Worm (Caenorhabditis elegans) whole organism, L4 larva: Measurements from ENCODE around the gene F12A10.6.

Source experiments
- F10B5.3 ChIP-seq: sonication (generic microtip); optimal IDR thresholded peaks from 2 replicates; lab custom pipeline; 2016; ENCODE audit warnings: mild to moderate bottlenecking, missing genetic modification characterization, missing compliant biosample characterization
- F49E8.2 ChIP-seq: sonication (generic microtip); optimal IDR thresholded peaks from 2 replicates; lab custom pipeline; 2016; ENCODE audit warnings: missing compliant biosample characterization, mild to moderate bottlenecking, missing genetic modification characterization, borderline replicate concordance
- Y105C5A.15 ChIP-seq: fragments of 200-800 bp; sonication (Bioruptor generic); IDR thresholded peaks from 2 replicates; pipeline ENCODE4 v1.3.6; 2022; ENCODE audit warnings: missing genetic modification characterization, missing compliant biosample characterization
- Y75B8A.6 ChIP-seq: fragments of 200-800 bp; sonication (Bioruptor generic); IDR thresholded peaks from 2 replicates; pipeline ENCODE4 v1.3.6; 2022; ENCODE audit warnings: missing genetic modification reagents, missing genetic modification characterization, missing compliant biosample characterization
- ZK546.5 ChIP-seq, 2 experiments: sonication (generic microtip); optimal IDR thresholded peaks; 2 replicates each; lab custom pipeline; 2017; ENCODE audit warnings: missing biosample characterization in 2 of 2, missing genetic modification characterization in 2 of 2
- arid-1 ChIP-seq: fragments of 200-800 bp; sonication (Bioruptor generic); conservative IDR thresholded peaks from 2 replicates; pipeline ENCODE4 v1.3.6; 2022; ENCODE audit warnings: missing genetic modification reagents, missing genetic modification characterization, missing compliant biosample characterization
- ceh-28 ChIP-seq: fragments of 150-350 bp; optimal IDR thresholded peaks from 2 replicates; lab custom pipeline; 2014; ENCODE audit warnings: missing biosample characterization, missing genetic modification reagents, missing genetic modification characterization
- ceh-44 ChIP-seq: fragments of 200-800 bp; sonication (Bioruptor generic); IDR thresholded peaks from 2 replicates; pipeline ENCODE4 v1.3.6; 2022; ENCODE audit warnings: missing genetic modification reagents, missing genetic modification characterization, missing compliant biosample characterization
- ces-1 ChIP-seq: fragments of 150-350 bp; sonication (generic microtip); optimal IDR thresholded peaks from 4 replicates; lab custom pipeline; 2014; ENCODE audit warnings: missing biosample characterization, missing genetic modification reagents, missing genetic modification characterization
- cey-2 ChIP-seq: sonication (generic microtip); optimal IDR thresholded peaks from 3 replicates; lab custom pipeline; 2017; ENCODE audit warnings: missing genetic modification characterization, mild to moderate bottlenecking, missing compliant biosample characterization, antibody characterized with exemption, borderline replicate concordance; ENCODE audit not compliant: insufficient read depth
- ctbp-1 ChIP-seq: fragments of 200-800 bp; sonication (Bioruptor generic); IDR thresholded peaks from 2 replicates; pipeline ENCODE4 v1.3.6; 2022; ENCODE audit warnings: missing genetic modification reagents, missing genetic modification characterization, missing compliant biosample characterization
- daf-16 ChIP-seq, 3 experiments: sonication (generic microtip); optimal IDR thresholded peaks; 2 replicates each; lab custom pipeline; 2016 to 2017; ENCODE audit warnings: missing genetic modification characterization in 3 of 3, missing genetic modification reagents in 3 of 3, mild to moderate bottlenecking in 2 of 3, missing compliant biosample characterization in 2 of 3, missing biosample characterization in 1 of 3, moderate library complexity in 1 of 3
- daf-8 ChIP-seq: fragments of 200-800 bp; sonication (Bioruptor generic); IDR thresholded peaks from 2 replicates; pipeline ENCODE4 v1.3.6; 2022; ENCODE audit warnings: missing genetic modification characterization, missing compliant biosample characterization
- dmd-8 ChIP-seq: fragments of 200-800 bp; sonication (Bioruptor generic); IDR thresholded peaks from 2 replicates; pipeline ENCODE4 v1.3.6; 2022; ENCODE audit warnings: missing genetic modification characterization, missing compliant biosample characterization
- dmd-9 ChIP-seq: fragments of 200-800 bp; sonication (Bioruptor generic); IDR thresholded peaks from 2 replicates; pipeline ENCODE4 v1.3.6; 2022; ENCODE audit warnings: missing genetic modification reagents, missing genetic modification characterization, missing compliant biosample characterization
- dpl-1 ChIP-seq: fragments of 150-350 bp; optimal IDR thresholded peaks from 2 replicates; lab custom pipeline; 2014; ENCODE audit warnings: missing biosample characterization, missing genetic modification reagents, missing genetic modification characterization
- dve-1 ChIP-seq: sonication (generic microtip); optimal IDR thresholded peaks from 2 replicates; lab custom pipeline; 2017; ENCODE audit warnings: antibody characterized with exemption, mild to moderate bottlenecking, missing genetic modification characterization, missing compliant biosample characterization; ENCODE audit not compliant: insufficient read depth
- egl-27 ChIP-seq: sonication (generic microtip); optimal IDR thresholded peaks from 3 replicates; lab custom pipeline; 2017; ENCODE audit warnings: missing biosample characterization, missing genetic modification reagents, missing genetic modification characterization
- fkh-10 ChIP-seq: fragments of 150-350 bp; optimal IDR thresholded peaks from 2 replicates; lab custom pipeline; 2014; ENCODE audit warnings: missing biosample characterization, missing genetic modification reagents, missing genetic modification characterization
- gei-8 ChIP-seq: fragments of 200-800 bp; sonication (Bioruptor generic); optimal IDR thresholded peaks from 2 replicates; lab custom pipeline; 2018; ENCODE audit warnings: mild to moderate bottlenecking, missing genetic modification characterization, missing compliant biosample characterization
- hif-1 ChIP-seq, 2 experiments: sonication (generic microtip); optimal IDR thresholded peaks; 2 replicates each; lab custom pipeline; 2016 to 2017; ENCODE audit warnings: missing compliant biosample characterization in 2 of 2, missing genetic modification characterization in 2 of 2, missing genetic modification reagents in 2 of 2, missing genotype in 2 of 2, mild to moderate bottlenecking in 1 of 2
- hlh-30 ChIP-seq: sonication (generic microtip); optimal IDR thresholded peaks from 2 replicates; lab custom pipeline; 2017; ENCODE audit warnings: antibody characterized with exemption, mild to moderate bottlenecking, missing genetic modification characterization, missing compliant biosample characterization; ENCODE audit not compliant: insufficient read depth
- jun-1 ChIP-seq: fragments of 150-350 bp; optimal IDR thresholded peaks from 2 replicates; lab custom pipeline; 2014; ENCODE audit warnings: missing biosample characterization, missing genetic modification reagents, missing genetic modification characterization
- lim-7 ChIP-seq: fragments of 200-800 bp; sonication (Bioruptor generic); IDR thresholded peaks from 2 replicates; pipeline ENCODE4 v1.3.6; 2022; ENCODE audit warnings: missing genetic modification characterization, missing compliant biosample characterization
- lin-1 ChIP-seq: fragments of 200-800 bp; sonication (Bioruptor generic); IDR thresholded peaks from 2 replicates; pipeline ENCODE4 v1.3.6; 2022; ENCODE audit warnings: missing genetic modification reagents, missing genetic modification characterization, missing compliant biosample characterization
- lin-39 ChIP-seq: fragments of 150-350 bp; optimal IDR thresholded peaks from 2 replicates; lab custom pipeline; 2014; ENCODE audit warnings: missing biosample characterization, missing genetic modification reagents, missing genetic modification characterization
- lir-3 ChIP-seq: sonication (generic microtip); optimal IDR thresholded peaks from 2 replicates; lab custom pipeline; 2016; ENCODE audit warnings: mild to moderate bottlenecking, missing genetic modification characterization, missing compliant biosample characterization
- madf-5 ChIP-seq, 2 experiments: fragments of 200-800 bp; sonication (Bioruptor generic); IDR thresholded peaks; 2 replicates each; pipeline ENCODE4 v1.3.6; 2022; ENCODE audit warnings: missing compliant biosample characterization in 2 of 2, missing genetic modification characterization in 2 of 2
- madf-9 ChIP-seq: fragments of 200-800 bp; sonication (Bioruptor generic); conservative IDR thresholded peaks from 2 replicates; pipeline ENCODE4 v1.3.6; 2022; ENCODE audit warnings: missing genetic modification reagents, missing genetic modification characterization, missing compliant biosample characterization
- mdl-1 ChIP-seq, 2 experiments: fragments of 150-350 bp in 1 of 2; sonication (generic microtip) in 1 of 2; optimal IDR thresholded peaks; 2 replicates each; lab custom pipeline; 2014 to 2017; ENCODE audit warnings: missing biosample characterization in 2 of 2, missing genetic modification characterization in 2 of 2
- mes-2 ChIP-seq: sonication (generic microtip); optimal IDR thresholded peaks from 2 replicates; lab custom pipeline; 2016; ENCODE audit warnings: missing genotype, mild to moderate bottlenecking, missing genetic modification characterization, missing compliant biosample characterization; ENCODE audit not compliant: poor library complexity, severe bottlenecking
- mxl-2 ChIP-seq: fragments of 200-800 bp; sonication (Bioruptor generic); conservative IDR thresholded peaks from 2 replicates; pipeline ENCODE4 v1.3.6; 2022; ENCODE audit warnings: missing genetic modification reagents, missing genetic modification characterization, missing compliant biosample characterization
- mxl-3 ChIP-seq: fragments of 200-800 bp; sonication (Bioruptor generic); optimal IDR thresholded peaks from 2 replicates; lab custom pipeline; 2018; ENCODE audit warnings: mild to moderate bottlenecking, missing genetic modification characterization, missing compliant biosample characterization
- nhr-28 ChIP-seq: fragments of 150-350 bp; optimal IDR thresholded peaks from 2 replicates; lab custom pipeline; 2014; ENCODE audit warnings: missing biosample characterization, missing genetic modification characterization
- nhr-6 ChIP-seq: fragments of 150-350 bp; optimal IDR thresholded peaks from 2 replicates; lab custom pipeline; 2014; ENCODE audit warnings: missing biosample characterization, missing genetic modification characterization
- nhr-76 ChIP-seq: fragments of 150-350 bp; optimal IDR thresholded peaks from 2 replicates; lab custom pipeline; 2014; ENCODE audit warnings: missing biosample characterization, missing genetic modification characterization
- nhr-77 ChIP-seq: fragments of 150-350 bp; optimal IDR thresholded peaks from 2 replicates; lab custom pipeline; 2014; ENCODE audit warnings: missing biosample characterization, missing genetic modification characterization
- rbr-2 ChIP-seq: sonication (generic microtip); optimal IDR thresholded peaks from 2 replicates; lab custom pipeline; 2016; ENCODE audit warnings: missing genotype, missing genetic modification characterization, missing compliant biosample characterization
- sdz-12 ChIP-seq: fragments of 200-800 bp; sonication (Bioruptor generic); optimal IDR thresholded peaks from 2 replicates; lab custom pipeline; 2018; ENCODE audit warnings: mild to moderate bottlenecking, missing genetic modification characterization, missing compliant biosample characterization
- spr-1 ChIP-seq: sonication (generic microtip); optimal IDR thresholded peaks from 2 replicates; lab custom pipeline; 2016; ENCODE audit warnings: mild to moderate bottlenecking, missing genetic modification characterization, missing compliant biosample characterization
- tag-97 ChIP-seq: fragments of 200-800 bp; sonication (Bioruptor generic); IDR thresholded peaks from 2 replicates; pipeline ENCODE4 v1.3.6; 2022; ENCODE audit warnings: missing genetic modification characterization, missing compliant biosample characterization
- unc-130 ChIP-seq: sonication (generic microtip); optimal IDR thresholded peaks from 2 replicates; lab custom pipeline; 2016; ENCODE audit warnings: missing genetic modification reagents, missing genetic modification characterization, missing compliant biosample characterization
- unc-39 ChIP-seq: sonication (generic microtip); optimal IDR thresholded peaks from 2 replicates; lab custom pipeline; 2017; ENCODE audit warnings: missing biosample characterization, missing genetic modification characterization
- zfp-3 ChIP-seq: fragments of 200-800 bp; sonication (Bioruptor generic); conservative IDR thresholded peaks from 2 replicates; pipeline ENCODE4 v1.3.6; 2022; ENCODE audit warnings: missing genetic modification reagents, missing genetic modification characterization, missing compliant biosample characterization
- zip-11 ChIP-seq: fragments of 200-800 bp; sonication (Bioruptor generic); IDR thresholded peaks from 2 replicates; pipeline ENCODE4 v1.3.6; 2022; ENCODE audit warnings: missing genetic modification characterization, missing compliant biosample characterization
- ztf-11 ChIP-seq: fragments of 150-350 bp; optimal IDR thresholded peaks from 2 replicates; lab custom pipeline; 2014; ENCODE audit warnings: missing biosample characterization, missing genetic modification characterization

F12A10.6 gene

DNA sequence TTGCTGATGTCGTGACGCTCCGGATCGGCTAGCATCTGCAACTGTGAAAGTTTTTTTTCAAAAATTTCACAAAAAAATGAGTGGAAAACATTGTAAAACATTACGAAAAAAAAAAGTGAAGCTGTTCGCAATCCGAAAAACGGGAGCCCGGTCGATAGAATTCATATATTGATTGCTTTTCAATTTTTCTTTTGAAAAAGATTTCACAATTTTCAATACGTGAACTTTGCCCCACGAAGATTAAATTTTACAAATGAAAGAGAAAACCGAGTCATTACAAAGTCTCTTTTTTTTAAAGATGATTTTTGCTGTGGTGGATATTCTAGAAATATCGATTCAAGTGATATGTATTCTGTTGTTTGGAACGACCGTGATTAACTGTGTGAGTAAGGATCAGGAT lies at the start of gene F12A10.6:
TSS of gene F12A10.6 (minus strand) at position 101 of the 400 bp plus-strand sequence.
- no peak for TF ChIP-seq dpl-1
- TF ChIP-seq ZK546.5 (tag; optimal IDR thresholded peaks at IDR 0.05; lab: Kevin White, UChicago): no peak
- TF ChIP-seq nhr-6 (tag; lab: Kevin White, UChicago): no peak
- TF ChIP-seq mdl-1 (tag; optimal IDR thresholded peaks at IDR 0.05; lab: Kevin White, UChicago): no peak
- no peak for TF ChIP-seq mxl-2 (GFP tag; lab: Robert Waterston, UW)
- TF ChIP-seq fkh-10: no peak
- TF ChIP-seq Y105C5A.15 (GFP tag; lab: Robert Waterston, UW): no peak
- TF ChIP-seq unc-130 (GFP tag; lab: Kevin White, UChicago): no peak
- no peak for TF ChIP-seq sdz-12 (GFP tag; lab: Kevin White, UChicago)
- no peak for TF ChIP-seq zip-11 (GFP tag; lab: Robert Waterston, UW)
- TF ChIP-seq nhr-76 (tag; lab: Kevin White, UChicago): no peak
- TF ChIP-seq daf-8: no peak
- TF ChIP-seq madf-5 (GFP tag; IDR thresholded peaks at IDR 0.05; lab: Robert Waterston, UW): no peak
- TF ChIP-seq ceh-28 (tag; lab: Kevin White, UChicago): no peak
- no peak for TF ChIP-seq zfp-3 (GFP tag; lab: Robert Waterston, UW)
- TF ChIP-seq daf-16 (GFP tag; optimal IDR thresholded peaks at IDR 0.05; lab: Kevin White, UChicago): no peak
- no peak for TF ChIP-seq daf-16 (tag; optimal IDR thresholded peaks at IDR 0.05; lab: Kevin White, UChicago)
- TF ChIP-seq unc-39 (tag; lab: Kevin White, UChicago): no peak
- no peak for TF ChIP-seq lin-39 (tag; lab: Kevin White, UChicago)
- no peak for TF ChIP-seq madf-9
- no peak for TF ChIP-seq nhr-77 (tag; lab: Kevin White, UChicago)

DNA sequence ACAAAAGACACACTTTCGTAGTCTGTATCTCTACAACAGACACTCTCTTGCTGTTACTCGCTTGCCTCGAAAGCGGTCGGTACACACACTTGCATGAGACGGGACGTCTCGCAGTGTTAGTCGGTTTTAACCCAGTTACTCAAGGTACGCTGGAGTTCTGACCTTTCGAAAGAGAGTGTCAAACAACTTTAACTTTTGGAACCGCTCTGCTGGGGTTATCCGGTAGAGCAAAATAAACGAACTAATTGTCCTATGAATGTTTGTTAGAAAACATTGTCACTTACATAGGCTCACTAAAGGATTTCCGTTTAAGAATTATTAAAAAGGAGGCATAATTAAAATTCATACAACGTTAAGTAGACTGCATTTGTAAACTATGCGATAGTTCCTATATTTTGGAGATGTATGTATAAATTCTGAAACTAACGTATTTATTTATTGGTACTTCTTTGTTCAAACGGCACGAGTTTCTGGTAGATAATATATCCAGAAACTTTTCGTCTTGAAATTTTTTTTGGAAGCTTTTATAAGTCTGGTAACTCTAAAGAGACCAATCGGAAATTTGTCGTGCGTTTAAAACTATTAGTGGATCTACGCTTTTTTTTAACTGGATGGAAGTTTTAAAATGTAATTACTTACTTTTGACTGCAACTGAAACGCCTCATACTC lies 49.3 kb upstream of the F12A10.6 start:
- TF ChIP-seq gei-8 (GFP tag; lab: Kevin White, UChicago) (peak; percentile 95), nhr-76 (tag; lab: Kevin White, UChicago) (peak; percentile 46), dmd-9 (peak; percentile 98), spr-1 (tag; lab: Kevin White, UChicago) (peak; percentile 97), mxl-2 (GFP tag; lab: Robert Waterston, UW) (peak; percentile 85; the same call in 1 of the 2 replicates), mxl-3 (peak; percentile 90), tag-97 (GFP tag; lab: Robert Waterston, UW) (peak; percentile 30; the same call in 1 of the 2 replicates), hif-1 (tag; optimal IDR thresholded peaks at IDR 0.05; lab: Kevin White, UChicago) (peak; percentile 69 to 89), jun-1 (tag; lab: Kevin White, UChicago) (peak; percentile 97), rbr-2 (peak; percentile 98), F49E8.2 (peak; percentile 82), ceh-44 (GFP tag; lab: Robert Waterston, UW) (peak; percentile 94), ces-1 (GFP tag; lab: Kevin White, UChicago) (peak; percentile 93), daf-8 (peak; percentile 84; the same call in 1 of the 2 replicates), lin-1 (GFP tag; lab: Robert Waterston, UW) (peak; percentile 95), Y75B8A.6 (GFP tag; lab: Robert Waterston, UW) (peak; percentile 76; the same call in 1 of the 2 replicates), egl-27 (tag; lab: Kevin White, UChicago) (no peak), ztf-11 (tag; lab: Kevin White, UChicago) (peak; percentile 42), mdl-1 (tag; optimal IDR thresholded peaks at IDR 0.05; lab: Kevin White, UChicago) (peak; percentile 84 to 93), ctbp-1 (peak; percentile 99), arid-1 (GFP tag; lab: Robert Waterston, UW) (peak; percentile 96), fkh-10 (peak; percentile 98), nhr-28 (tag; lab: Kevin White, UChicago) (peak; percentile 95), dve-1 (tag; lab: Kevin White, UChicago) (peak; percentile 99), unc-130 (GFP tag; lab: Kevin White, UChicago) (peak; percentile 34), dmd-8 (GFP tag; lab: Robert Waterston, UW) (peak; percentile 61; the same call in 1 of the 2 replicates), cey-2 (tag; lab: Kevin White, UChicago) (peak; percentile 92), lim-7 (GFP tag; lab: Robert Waterston, UW) (peak; percentile 78), hlh-30 (tag; lab: Kevin White, UChicago) (peak; percentile 94), mes-2 (tag; lab: Kevin White, UChicago) (peak; percentile 97), lir-3 (tag; lab: Kevin White, UChicago) (peak; percentile 87), F10B5.3 (peak; percentile 93)
